Worm (Caenorhabditis elegans) whole organism, L3 larva: ENCODE data around the gene cah-4.

Experiments used
- ZK546.5 ChIP-seq: sonication (generic microtip); optimal IDR thresholded peaks from 2 replicates; lab custom pipeline; 2017; ENCODE audit warnings: missing biosample characterization, missing genetic modification characterization
- aly-2 ChIP-seq: fragments of 150-350 bp; optimal IDR thresholded peaks from 2 replicates; lab custom pipeline; 2014; ENCODE audit warnings: missing biosample characterization, missing genetic modification characterization
- ama-1 ChIP-seq: fragments of 150-350 bp; optimal IDR thresholded peaks from 2 replicates; lab custom pipeline; 2018
- egl-27 ChIP-seq: sonication (generic microtip); optimal IDR thresholded peaks from 4 replicates; lab custom pipeline; 2017; ENCODE audit warnings: missing biosample characterization, missing genetic modification reagents, missing genetic modification characterization
- elt-2 ChIP-seq: sonication (generic microtip); optimal IDR thresholded peaks from 2 replicates; lab custom pipeline; 2016; ENCODE audit warnings: missing genetic modification reagents, mild to moderate bottlenecking, missing genetic modification characterization, missing compliant biosample characterization
- fkh-2 ChIP-seq: fragments of 150-350 bp; optimal IDR thresholded peaks from 2 replicates; lab custom pipeline; 2014; ENCODE audit warnings: missing biosample characterization, missing genetic modification reagents, missing genetic modification characterization
- lin-39 ChIP-seq: fragments of 150-350 bp; optimal IDR thresholded peaks from 2 replicates; lab custom pipeline; 2018; ENCODE audit warnings: missing biosample characterization, missing genetic modification reagents, missing genetic modification characterization
- mml-1 ChIP-seq: fragments of 150-350 bp; sonication (generic microtip); optimal IDR thresholded peaks from 3 replicates; lab custom pipeline; 2014; ENCODE audit warnings: missing biosample characterization, missing genetic modification characterization
- nhr-23 ChIP-seq: fragments of 150-350 bp; optimal IDR thresholded peaks from 2 replicates; lab custom pipeline; 2014; ENCODE audit warnings: missing biosample characterization, missing genetic modification reagents, missing genetic modification characterization
- nhr-76 ChIP-seq: fragments of 150-350 bp; sonication (generic microtip); optimal IDR thresholded peaks from 5 replicates; lab custom pipeline; 2014; ENCODE audit warnings: missing biosample characterization, missing genetic modification characterization
- skn-1 ChIP-seq: fragments of 150-350 bp; optimal IDR thresholded peaks from 2 replicates; lab custom pipeline; 2014; ENCODE audit warnings: missing biosample characterization, missing genetic modification characterization
- unc-62 ChIP-seq: fragments of 150-350 bp; sonication (generic microtip); optimal IDR thresholded peaks from 4 replicates; lab custom pipeline; 2014; ENCODE audit warnings: missing biosample characterization, missing genetic modification reagents, missing genetic modification characterization

DNA sequence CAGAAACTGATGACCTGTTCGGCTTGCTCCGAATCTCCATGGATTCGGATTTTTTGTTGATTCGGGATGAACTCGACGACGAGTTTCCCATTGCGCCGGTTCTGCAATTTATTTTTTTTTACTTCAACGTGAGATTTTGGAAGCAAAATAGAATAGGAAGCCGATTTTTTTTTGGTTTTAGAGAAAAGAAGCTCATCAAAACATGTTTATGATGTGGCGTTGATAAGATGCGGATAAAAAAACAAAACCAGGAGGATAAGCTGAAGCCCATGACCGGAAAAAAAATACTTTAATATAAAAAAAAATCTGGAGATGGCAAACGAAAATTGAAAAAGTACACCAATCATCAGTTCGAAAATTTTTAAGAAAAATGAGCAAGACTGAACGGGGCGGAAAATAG lies 13.7 kb downstream of the cah-4 start, which contains the start of gene glb-20:
- TF ChIP-seq ZK546.5 (tag; lab: Kevin White, UChicago) (no peak), elt-2 (tag; lab: Kevin White, UChicago) (no peak), nhr-76 (tag; lab: Kevin White, UChicago) (no peak), nhr-23 (no peak), unc-62 (no peak), aly-2 (tag; lab: Kevin White, UChicago) (no peak), egl-27 (tag; lab: Kevin White, UChicago) (no peak), ama-1 (lab: Kevin White, UChicago) (no peak), fkh-2 (tag; lab: Kevin White, UChicago) (no peak), skn-1 (tag; lab: Kevin White, UChicago) (no peak), mml-1 (no peak), lin-39 (tag; lab: Kevin White, UChicago) (no peak)
